Fruit fly (Drosophila melanogaster) whole organism, prepupa: ENCODE measurements around the gene CG9259.
A peak's percentile ranks its signal among the peaks of the same experiment; 100 is the strongest.

Experiments
- Blimp-1 ChIP-seq: fragments of 200-800 bp; sonication (Bioruptor generic); optimal IDR thresholded peaks from 3 replicates; lab custom pipeline; 2017; ENCODE audit warnings: missing biosample characterization, missing genetic modification characterization, mild to moderate bottlenecking, moderate library complexity, missing genetic modification reagents
- CG11294 ChIP-seq: fragments of 200-800 bp; sonication (Bioruptor generic); IDR thresholded peaks from 2 replicates; pipeline ENCODE4 v1.3.6; 2022; ENCODE audit warnings: missing biosample characterization, missing genetic modification characterization
- CG11762 ChIP-seq: fragments of 200-800 bp; sonication (Bioruptor generic); optimal IDR thresholded peaks from 3 replicates; lab custom pipeline; 2016; ENCODE audit warnings: missing biosample characterization, missing genetic modification characterization; ENCODE audit not compliant: insufficient read depth
- CG15336 ChIP-seq: fragments of 200-800 bp; sonication (Bioruptor generic); IDR thresholded peaks from 2 replicates; pipeline ENCODE4 v1.3.6; 2022; ENCODE audit warnings: missing biosample characterization, missing genetic modification characterization
- CG3032 ChIP-seq: fragments of 200-800 bp; optimal IDR thresholded peaks from 2 replicates; lab custom pipeline; 2019; ENCODE audit warnings: missing biosample characterization, mild to moderate bottlenecking, missing genetic modification characterization, moderate library complexity
- CG31627 ChIP-seq: fragments of 200-800 bp; sonication (Bioruptor generic); optimal IDR thresholded peaks from 3 replicates; lab custom pipeline; 2016; ENCODE audit warnings: missing biosample characterization, missing genetic modification characterization
- CG32006 ChIP-seq: fragments of 200-800 bp; sonication (Bioruptor generic); optimal IDR thresholded peaks from 3 replicates; lab custom pipeline; 2017; ENCODE audit warnings: missing biosample characterization, mild to moderate bottlenecking, missing genetic modification characterization
- CG34406 ChIP-seq: fragments of 200-800 bp; sonication (Bioruptor generic); optimal IDR thresholded peaks from 3 replicates; lab custom pipeline; 2016; ENCODE audit warnings: missing biosample characterization, missing genetic modification characterization
- CG3919 ChIP-seq: fragments of 200-800 bp; sonication (Bioruptor generic); optimal IDR thresholded peaks from 3 replicates; lab custom pipeline; 2016; ENCODE audit warnings: missing biosample characterization, missing genetic modification characterization
- CG6163 ChIP-seq: fragments of 200-800 bp; sonication (Bioruptor generic); IDR thresholded peaks from 3 replicates; pipeline ENCODE4 v1.3.6; 2022; ENCODE audit warnings: missing biosample characterization, missing genetic modification characterization
- CG6808 ChIP-seq: fragments of 200-800 bp; sonication (Bioruptor generic); optimal IDR thresholded peaks from 3 replicates; lab custom pipeline; 2017; ENCODE audit warnings: missing biosample characterization, missing genetic modification characterization, mild to moderate bottlenecking, moderate library complexity, missing genetic modification reagents
- CG6854 ChIP-seq: fragments of 200-800 bp; sonication (Bioruptor generic); optimal IDR thresholded peaks from 2 replicates; lab custom pipeline; 2017; ENCODE audit warnings: missing biosample characterization, mild to moderate bottlenecking, missing genetic modification characterization
- CG7368 ChIP-seq: fragments of 200-800 bp; sonication (Bioruptor generic); optimal IDR thresholded peaks from 3 replicates; lab custom pipeline; 2016; ENCODE audit warnings: missing biosample characterization, missing genetic modification characterization
- CG8119 ChIP-seq: fragments of 200-800 bp; sonication (Bioruptor generic); IDR thresholded peaks from 3 replicates; pipeline ENCODE4 v1.3.6; 2022; ENCODE audit warnings: missing biosample characterization, missing genetic modification characterization
- CG8632 ChIP-seq: fragments of 200-800 bp; sonication (Bioruptor generic); optimal IDR thresholded peaks from 3 replicates; lab custom pipeline; 2016; ENCODE audit warnings: missing biosample characterization, missing genetic modification characterization
- Eip78C ChIP-seq: fragments of 200-800 bp; sonication (Bioruptor generic); peaks from one replicate; lab custom pipeline; 2016; ENCODE audit warnings: missing biosample characterization, missing genetic modification characterization
- Eip93F ChIP-seq: fragments of 200-800 bp; sonication (Bioruptor generic); optimal IDR thresholded peaks from 2 replicates; lab custom pipeline; 2016; ENCODE audit warnings: missing biosample characterization, mild to moderate bottlenecking, missing genetic modification characterization
- Hr38 ChIP-seq: sonication (Bioruptor generic); optimal IDR thresholded peaks from 2 replicates; lab custom pipeline; 2016; ENCODE audit warnings: missing biosample characterization, missing genetic modification characterization
- Hr39 ChIP-seq: fragments of 200-800 bp; sonication (Bioruptor generic); optimal IDR thresholded peaks from 2 replicates; lab custom pipeline; 2016; ENCODE audit warnings: missing biosample characterization, missing genetic modification characterization
- Hr4 ChIP-seq: fragments of 200-800 bp; sonication (Bioruptor generic); optimal IDR thresholded peaks from 3 replicates; lab custom pipeline; 2016; ENCODE audit warnings: missing biosample characterization, missing genetic modification characterization
- Lpt ChIP-seq: fragments of 200-800 bp; sonication (Bioruptor generic); optimal IDR thresholded peaks from 3 replicates; lab custom pipeline; 2016; ENCODE audit warnings: missing biosample characterization, missing genetic modification characterization
- OdsH ChIP-seq: fragments of 200-800 bp; sonication (Bioruptor generic); optimal IDR thresholded peaks from 3 replicates; lab custom pipeline; 2016; ENCODE audit warnings: missing biosample characterization, missing genetic modification characterization
- Sox14 ChIP-seq: fragments of 200-800 bp; sonication (Bioruptor generic); optimal IDR thresholded peaks from 3 replicates; lab custom pipeline; 2016; ENCODE audit warnings: missing biosample characterization, missing genetic modification characterization
- achi ChIP-seq: fragments of 200-800 bp; sonication (Bioruptor generic); optimal IDR thresholded peaks from 3 replicates; lab custom pipeline; 2016; ENCODE audit warnings: missing biosample characterization, missing genetic modification characterization
- acj6 ChIP-seq: fragments of 200-800 bp; sonication (Bioruptor generic); optimal IDR thresholded peaks from 3 replicates; lab custom pipeline; 2016; ENCODE audit warnings: missing biosample characterization, missing genetic modification characterization
- dac ChIP-seq: fragments of 200-800 bp; sonication (Bioruptor generic); optimal IDR thresholded peaks from 2 replicates; lab custom pipeline; 2017; ENCODE audit warnings: missing biosample characterization, mild to moderate bottlenecking, missing genetic modification characterization
- dsx ChIP-seq: fragments of 200-800 bp; optimal IDR thresholded peaks from 3 replicates; lab custom pipeline; 2019; ENCODE audit warnings: missing biosample characterization, mild to moderate bottlenecking, missing genetic modification characterization, moderate library complexity; ENCODE audit not compliant: poor library complexity, severe bottlenecking
- esn ChIP-seq: fragments of 200-800 bp; sonication (Bioruptor generic); optimal IDR thresholded peaks from 2 replicates; lab custom pipeline; 2016; ENCODE audit warnings: missing biosample characterization, mild to moderate bottlenecking, missing genetic modification characterization, moderate library complexity
- fd59A ChIP-seq: fragments of 200-800 bp; sonication (Bioruptor generic); optimal IDR thresholded peaks from 2 replicates; lab custom pipeline; 2017; ENCODE audit warnings: missing biosample characterization, mild to moderate bottlenecking, missing genetic modification characterization, missing genetic modification reagents
- fd85E ChIP-seq: fragments of 200-800 bp; sonication (Bioruptor generic); optimal IDR thresholded peaks from 3 replicates; lab custom pipeline; 2016; ENCODE audit warnings: missing biosample characterization, missing genetic modification characterization
- fkh ChIP-seq: fragments of 200-800 bp; sonication (Bioruptor generic); optimal IDR thresholded peaks from 3 replicates; lab custom pipeline; 2017; ENCODE audit warnings: missing biosample characterization, mild to moderate bottlenecking, missing genetic modification characterization, moderate library complexity
- lz ChIP-seq: fragments of 200-800 bp; sonication (Bioruptor generic); optimal IDR thresholded peaks from 3 replicates; lab custom pipeline; 2016; ENCODE audit warnings: missing biosample characterization, missing genetic modification characterization
- pdm3 ChIP-seq: fragments of 200-800 bp; sonication (Bioruptor generic); optimal IDR thresholded peaks from 3 replicates; lab custom pipeline; 2016; ENCODE audit warnings: missing biosample characterization, missing genetic modification characterization
- salr ChIP-seq, 2 experiments: fragments of 200-800 bp; sonication (Bioruptor generic); optimal IDR thresholded peaks; 3 replicates each; lab custom pipeline; 2016 to 2018; ENCODE audit warnings: missing biosample characterization in 2 of 2, missing genetic modification characterization in 2 of 2, mild to moderate bottlenecking in 1 of 2
- ss ChIP-seq, 2 experiments: fragments of 200-800 bp; sonication (Bioruptor generic); optimal IDR thresholded peaks; 2 replicates in 1 of 2; 3 replicates in 1 of 2; lab custom pipeline; 2017 to 2018; ENCODE audit warnings: mild to moderate bottlenecking in 2 of 2, missing biosample characterization in 2 of 2, missing genetic modification characterization in 2 of 2, moderate library complexity in 1 of 2
- vri ChIP-seq: fragments of 200-800 bp; sonication (Bioruptor generic); optimal IDR thresholded peaks from 3 replicates; lab custom pipeline; 2016; ENCODE audit warnings: missing biosample characterization, mild to moderate bottlenecking, missing genetic modification characterization

Gene CG9259

dm6 chr2L:21051873-21052736 lies 37.1 kb upstream of the CG9259 start, which contains the start of gene CG42238 (continued):
- TF ChIP-seq Eip93F: no peak
- TF ChIP-seq Hr4 (GFP tag; lab: Kevin White, UChicago): no peak
- no peak for TF ChIP-seq Lpt (GFP tag; lab: Kevin White, UChicago)
- TF ChIP-seq Blimp-1: no peak
- no peak for TF ChIP-seq CG3032
- TF ChIP-seq vri (GFP tag; lab: Kevin White, UChicago): peak; percentile 4
- TF ChIP-seq fd59A (GFP tag; lab: Kevin White, UChicago): no peak
- TF ChIP-seq Eip78C (GFP tag; lab: Kevin White, UChicago): peak; percentile 47
- no peak for TF ChIP-seq CG34406 (GFP tag; lab: Kevin White, UChicago)
- TF ChIP-seq CG7368 (GFP tag; lab: Kevin White, UChicago): no peak
- TF ChIP-seq CG11294 (GFP tag; lab: Robert Waterston, UW): no peak
- TF ChIP-seq fd85E (GFP tag; lab: Kevin White, UChicago): no peak
- no peak for TF ChIP-seq CG31627 (GFP tag; lab: Kevin White, UChicago)
- peak; percentile 31 for TF ChIP-seq Sox14
- peak; percentile 11 for TF ChIP-seq pdm3 (GFP tag; lab: Kevin White, UChicago)
- peak; percentile 11 for TF ChIP-seq achi
- no peak for TF ChIP-seq CG11762 (GFP tag; lab: Kevin White, UChicago)
- peak; percentile 0 for TF ChIP-seq acj6 (GFP tag; lab: Kevin White, UChicago)
- TF ChIP-seq CG8632 (GFP tag; lab: Kevin White, UChicago): no peak
- TF ChIP-seq CG6163 (GFP tag; lab: Robert Waterston, UW): 0 out of 3 replicates have a peak, but pooled peaks have one; percentile 20
- TF ChIP-seq OdsH (GFP tag; lab: Kevin White, UChicago): no peak
- no peak for TF ChIP-seq dac (GFP tag; lab: Kevin White, UChicago)
- no peak for TF ChIP-seq CG15336
- no peak for TF ChIP-seq CG6808 (GFP tag; lab: Kevin White, UChicago)
- no peak for TF ChIP-seq Hr38 (GFP tag; lab: Kevin White, UChicago)
- peak; percentile 40 for TF ChIP-seq fkh (GFP tag; lab: Kevin White, UChicago)
- TF ChIP-seq lz (GFP tag; lab: Kevin White, UChicago): peak; percentile 15
- no peak for TF ChIP-seq CG32006 (GFP tag; lab: Kevin White, UChicago)
- TF ChIP-seq CG3919 (GFP tag; lab: Kevin White, UChicago): peak; percentile 23

DNA sequence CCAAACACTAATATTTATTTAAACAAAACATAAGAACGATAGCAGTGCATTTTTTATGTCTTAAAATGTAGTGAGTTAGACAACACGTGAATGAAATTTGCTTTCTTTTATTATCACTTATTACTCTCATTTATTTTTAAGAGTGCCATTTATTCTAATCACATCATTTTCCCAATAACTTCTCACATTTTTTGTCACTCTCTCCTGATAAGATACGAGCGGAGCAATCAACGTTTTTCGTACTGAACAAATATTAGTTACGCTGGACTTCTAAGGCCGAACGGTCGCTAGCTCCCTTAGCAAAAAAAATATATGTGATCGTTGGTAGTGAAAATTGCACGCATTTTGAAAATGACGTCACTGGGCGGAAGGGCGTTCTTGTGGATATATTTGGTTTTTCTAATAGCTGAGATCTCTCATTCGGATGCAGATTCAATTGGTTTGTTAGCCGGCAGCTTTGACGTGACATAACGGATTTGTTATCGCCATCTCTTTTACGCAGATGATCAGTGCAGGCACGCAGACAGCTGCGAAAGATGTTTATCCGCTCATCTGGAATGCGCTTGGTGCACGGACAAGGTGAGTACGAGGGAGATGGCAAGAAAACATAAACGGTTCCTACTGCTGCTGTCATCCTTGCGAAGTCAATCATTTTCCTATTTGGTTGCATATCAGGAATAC lies 36.3 kb upstream of the CG9259 start, which contains the start of gene Itgbn:
TSS of gene Itgbn (plus strand) at position 251 of the 681 bp plus-strand sequence.
- TF ChIP-seq Eip78C (GFP tag; lab: Kevin White, UChicago): no peak
- TF ChIP-seq fkh (GFP tag; lab: Kevin White, UChicago): peak; percentile 24
- peak; percentile 63 for TF ChIP-seq vri (GFP tag; lab: Kevin White, UChicago)
- TF ChIP-seq, all 60 proteins: peak for 2

dm6 chr2L:21053623-21054022 lies 35.6 kb upstream of the CG9259 start:
- TF ChIP-seq vri (GFP tag; lab: Kevin White, UChicago) (peak; percentile 40), Sox14 (no peak), CG6854 (no peak), Hr39 (GFP tag; lab: Kevin White, UChicago) (no peak), esn (GFP tag; lab: Kevin White, UChicago) (no peak)

DNA sequence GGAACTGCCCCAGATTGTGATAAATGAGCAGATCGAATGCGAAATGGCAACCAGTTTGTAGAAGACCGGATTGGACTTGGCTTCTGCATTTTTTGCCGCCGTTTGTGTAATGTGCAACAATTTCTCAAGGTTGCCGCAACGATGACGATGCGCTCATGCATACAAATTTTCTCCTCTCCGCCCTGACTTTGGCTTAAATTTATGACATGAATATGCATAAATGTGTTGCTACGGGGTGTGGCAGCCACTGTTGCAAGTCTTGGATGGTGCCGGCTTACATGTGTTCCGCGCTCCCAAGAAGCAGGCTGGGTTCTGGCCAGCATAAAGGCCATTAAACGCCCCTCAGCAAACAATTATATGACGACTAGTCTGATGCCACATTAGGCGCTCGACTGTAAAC lies 27.6 kb upstream of the CG9259 start:
- peak; percentile 67 for TF ChIP-seq dsx
- TF ChIP-seq ss (GFP tag; optimal IDR thresholded peaks at IDR 0.05; lab: Kevin White, UChicago): peak in 1 of 2 experiments; percentile 63
- TF ChIP-seq CG8119 (GFP tag; lab: Robert Waterston, UW): no peak
- TF ChIP-seq salr (GFP tag; optimal IDR thresholded peaks at IDR 0.05; lab: Kevin White, UChicago): peak in 1 of 2 experiments; percentile 53
